Worm (Caenorhabditis elegans): Measurements from ENCODE around the gene H12D21.9.

- TF ChIP-seq unc-55 (GFP tag; optimal IDR thresholded peaks at IDR 0.05): no peak
- TF ChIP-seq hlh-8 (tag; optimal IDR thresholded peaks at IDR 0.05): no peak
- no peak for TF ChIP-seq elt-2 (tag; optimal IDR thresholded peaks at IDR 0.05)
- no peak for TF ChIP-seq unc-86 (tag; optimal IDR thresholded peaks at IDR 0.05)
- TF ChIP-seq sox-2 (GFP tag; IDR thresholded peaks at IDR 0.05): no peak
- no peak for TF ChIP-seq dmd-4 (tag; optimal IDR thresholded peaks at IDR 0.05; ENCODE audit: borderline replicate concordance)
- no peak for TF ChIP-seq ama-1 (optimal IDR thresholded peaks at IDR 0.05)
- TF ChIP-seq ets-4 (tag; optimal IDR thresholded peaks at IDR 0.05): no peak
- TF ChIP-seq ceh-31 (tag; optimal IDR thresholded peaks at IDR 0.05): no peak
- TF ChIP-seq npax-4 (tag; optimal IDR thresholded peaks at IDR 0.05): no peak
Observed at ce11 chrV:14859380-14859779, 49.9 kb downstream of the H12D21.9 start.
